Fruit fly (Drosophila melanogaster) whole organism, wandering third instar larva: ENCODE results near the gene Snx1.

Source experiments
- Abd-B ChIP-seq: fragments of >200 bp; optimal IDR thresholded peaks from 2 replicates; lab custom pipeline; 2017; ENCODE audit warnings: missing biosample characterization, missing genetic modification characterization
- CG32264 ChIP-seq: fragments of 200-800 bp; sonication (Bioruptor generic); optimal IDR thresholded peaks from 2 replicates; lab custom pipeline; 2016; ENCODE audit warnings: missing biosample characterization, missing genetic modification characterization
- CG9705 ChIP-seq: fragments of 200-800 bp; sonication (Bioruptor generic); optimal IDR thresholded peaks from 2 replicates; lab custom pipeline; 2018; ENCODE audit warnings: missing biosample characterization, mild to moderate bottlenecking, missing genetic modification characterization
- CrebA ChIP-seq: fragments of 200-800 bp; sonication (Bioruptor generic); optimal IDR thresholded peaks from 2 replicates; lab custom pipeline; 2016; ENCODE audit warnings: missing biosample characterization, mild to moderate bottlenecking, missing genetic modification characterization, borderline replicate concordance
- Dfd ChIP-seq: fragments of >200 bp; optimal IDR thresholded peaks from 2 replicates; lab custom pipeline; 2017; ENCODE audit warnings: missing biosample characterization, missing genetic modification characterization
- Dif ChIP-seq: fragments of 200-275, 200-300 bp; sonication (Bioruptor generic); optimal IDR thresholded peaks from 2 replicates; lab custom pipeline; 2018; ENCODE audit warnings: missing biosample characterization, missing genetic modification characterization; ENCODE audit not compliant: partially characterized antibody
- GATAd ChIP-seq: sonication (Bioruptor generic); optimal IDR thresholded peaks from 2 replicates; lab custom pipeline; 2016; ENCODE audit warnings: missing biosample characterization, missing genetic modification characterization
- HLH106 ChIP-seq: fragments of 200-800 bp; optimal IDR thresholded peaks from 3 replicates; lab custom pipeline; 2019; ENCODE audit warnings: missing biosample characterization, mild to moderate bottlenecking, missing genetic modification characterization, moderate library complexity
- Hr78 ChIP-seq: fragments of >200 bp; optimal IDR thresholded peaks from 2 replicates; lab custom pipeline; 2017; ENCODE audit warnings: missing biosample characterization, missing genetic modification characterization
- Hr83 ChIP-seq: fragments of 200-300 bp; sonication (Bioruptor generic); optimal IDR thresholded peaks from 2 replicates; lab custom pipeline; 2016; ENCODE audit warnings: missing biosample characterization, mild to moderate bottlenecking, missing genetic modification characterization, moderate library complexity; ENCODE audit not compliant: poor library complexity, severe bottlenecking
- Jra ChIP-seq: sonication (Bioruptor generic); optimal IDR thresholded peaks from 2 replicates; lab custom pipeline; 2016; ENCODE audit warnings: missing biosample characterization, missing genetic modification characterization
- Mio ChIP-seq: sonication (Bioruptor generic); optimal IDR thresholded peaks from 2 replicates; lab custom pipeline; 2016; ENCODE audit warnings: missing biosample characterization, missing genetic modification characterization
- Myc ChIP-seq: fragments of >200 bp; optimal IDR thresholded peaks from 2 replicates; lab custom pipeline; 2017
- N ChIP-seq: fragments of >200 bp; optimal IDR thresholded peaks from 2 replicates; lab custom pipeline; 2018; ENCODE audit warnings: missing biosample characterization, missing external identifiers, missing genetic modification characterization
- OdsH ChIP-seq: fragments of 200-800 bp; sonication (Bioruptor generic); optimal IDR thresholded peaks from 2 replicates; lab custom pipeline; 2016; ENCODE audit warnings: missing biosample characterization, mild to moderate bottlenecking, missing genetic modification characterization
- Rel ChIP-seq, 2 experiments: fragments of 200-800 bp; sonication (Bioruptor generic) in 1 of 2; optimal IDR thresholded peaks; 2 replicates in 1 of 2; 3 replicates in 1 of 2; lab custom pipeline; 2016 to 2019; ENCODE audit warnings: mild to moderate bottlenecking in 2 of 2, missing biosample characterization in 2 of 2, missing genetic modification characterization in 2 of 2, moderate library complexity in 1 of 2
- Vsx2 ChIP-seq: fragments of 200-300, 225-300 bp; sonication (Bioruptor generic); optimal IDR thresholded peaks from 2 replicates; lab custom pipeline; 2018; ENCODE audit warnings: missing biosample characterization, missing genetic modification characterization; ENCODE audit not compliant: partially characterized antibody
- brk ChIP-seq: fragments of 200-800 bp; sonication (Bioruptor generic); optimal IDR thresholded peaks from 2 replicates; lab custom pipeline; 2016; ENCODE audit warnings: missing biosample characterization, mild to moderate bottlenecking, missing genetic modification characterization
- dl ChIP-seq, 2 experiments: fragments of 175-275, 200-275 bp in 1 of 2; fragments of 200-275 bp in 1 of 2; sonication (Bioruptor generic); optimal IDR thresholded peaks; lab custom pipeline; 2018; ENCODE audit warnings: mild to moderate bottlenecking in 2 of 2, missing biosample characterization in 2 of 2, missing genetic modification characterization in 2 of 2, moderate library complexity in 2 of 2; ENCODE audit not compliant: partially characterized antibody in 2 of 2, insufficient read depth in 1 of 2
- dmrt93B ChIP-seq: fragments of 200-800 bp; sonication (Bioruptor generic); optimal IDR thresholded peaks from 2 replicates; lab custom pipeline; 2018; ENCODE audit warnings: missing biosample characterization, mild to moderate bottlenecking, missing genetic modification characterization
- dsf ChIP-seq: sonication (Bioruptor generic); optimal IDR thresholded peaks from 2 replicates; lab custom pipeline; 2016; ENCODE audit warnings: missing biosample characterization, missing genetic modification characterization, borderline replicate concordance
- ey ChIP-seq: fragments of 200-800 bp; sonication (Bioruptor generic); optimal IDR thresholded peaks from 2 replicates; lab custom pipeline; 2016; ENCODE audit warnings: missing biosample characterization, missing genetic modification characterization
- foxo ChIP-seq, 2 experiments: fragments of 200-800 bp; sonication (Bioruptor generic); optimal IDR thresholded peaks; 2 replicates in 1 of 2; 3 replicates in 1 of 2; lab custom pipeline; 2016 to 2017; ENCODE audit warnings: missing biosample characterization in 2 of 2, missing genetic modification characterization in 2 of 2
- fru ChIP-seq: fragments of 200-800 bp; sonication (Bioruptor generic); optimal IDR thresholded peaks from 3 replicates; lab custom pipeline; 2016; ENCODE audit warnings: missing biosample characterization, mild to moderate bottlenecking, missing genetic modification characterization
- h ChIP-seq: fragments of 200-800 bp; sonication (Bioruptor generic); optimal IDR thresholded peaks from 3 replicates; lab custom pipeline; 2016; ENCODE audit warnings: missing biosample characterization, mild to moderate bottlenecking, missing genetic modification characterization
- jim ChIP-seq: fragments of 175-275, 200-325 bp; sonication (Bioruptor generic); optimal IDR thresholded peaks from 2 replicates; lab custom pipeline; 2016; ENCODE audit warnings: missing biosample characterization, mild to moderate bottlenecking, missing genetic modification characterization
- lola ChIP-seq: fragments of >200 bp; optimal IDR thresholded peaks from 2 replicates; lab custom pipeline; 2017; ENCODE audit warnings: missing biosample characterization, missing genetic modification characterization
- psq ChIP-seq: fragments of 200-800 bp; sonication (Bioruptor generic); optimal IDR thresholded peaks from 3 replicates; lab custom pipeline; 2017; ENCODE audit warnings: missing biosample characterization, mild to moderate bottlenecking, missing genetic modification characterization, moderate library complexity
- sage ChIP-seq: fragments of 200-800 bp; sonication (Bioruptor generic); optimal IDR thresholded peaks from 2 replicates; lab custom pipeline; 2016; ENCODE audit warnings: missing biosample characterization, mild to moderate bottlenecking, missing genetic modification characterization
- sv ChIP-seq: fragments of 200-800 bp; sonication (Bioruptor generic); optimal IDR thresholded peaks from 3 replicates; lab custom pipeline; 2016; ENCODE audit warnings: missing biosample characterization, missing genetic modification characterization
- tai ChIP-seq: sonication (Bioruptor generic); optimal IDR thresholded peaks from 2 replicates; lab custom pipeline; 2016; ENCODE audit warnings: missing biosample characterization, missing genetic modification characterization
- usp ChIP-seq: fragments of >200 bp; optimal IDR thresholded peaks from 2 replicates; lab custom pipeline; 2017; ENCODE audit warnings: missing biosample characterization, missing genetic modification characterization
- woc ChIP-seq: sonication (Bioruptor generic); optimal IDR thresholded peaks from 2 replicates; lab custom pipeline; 2016; ENCODE audit warnings: missing biosample characterization, mild to moderate bottlenecking, missing genetic modification characterization

Gene Snx1

DNA sequence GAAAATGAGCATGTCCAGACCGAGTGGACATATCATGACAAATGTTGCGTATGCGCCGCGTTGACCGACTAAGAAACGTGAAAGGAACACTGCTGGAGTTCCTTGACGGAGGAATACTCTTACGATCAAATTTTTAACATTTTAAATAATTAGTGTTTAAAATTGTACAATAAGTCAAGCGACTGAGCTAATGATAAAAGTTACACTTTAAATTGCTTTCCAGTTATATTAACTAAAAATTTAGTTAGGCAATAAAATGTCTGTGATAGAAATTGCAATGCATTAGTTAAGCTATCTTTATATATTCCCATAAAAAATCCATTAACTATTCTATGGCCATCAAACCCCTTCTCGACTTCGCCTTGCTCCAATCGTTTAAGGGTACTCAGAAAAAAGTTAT, 35.3 kb downstream of the Snx1 start:
- TF ChIP-seq usp (GFP tag; lab: Kevin White, UChicago) (no peak), foxo (GFP tag; optimal IDR thresholded peaks at IDR 0.05; lab: Kevin White, UChicago) (no peak), sage (GFP tag; lab: Kevin White, UChicago) (no peak), Jra (GFP tag; lab: Kevin White, UChicago) (no peak), dl (GFP tag; optimal IDR thresholded peaks at IDR 0.05; lab: Kevin White, UChicago; ENCODE audit: insufficient read depth in 1 of 2, partially characterized antibody in 2 of 2) (no peak), brk (no peak), sv (no peak), Dif (no peak), HLH106 (tag; lab: Kevin White, UChicago) (no peak), psq (GFP tag; lab: Kevin White, UChicago) (no peak), jim (GFP tag; lab: Kevin White, UChicago) (no peak), Hr78 (GFP tag; lab: Kevin White, UChicago) (no peak)

DNA sequence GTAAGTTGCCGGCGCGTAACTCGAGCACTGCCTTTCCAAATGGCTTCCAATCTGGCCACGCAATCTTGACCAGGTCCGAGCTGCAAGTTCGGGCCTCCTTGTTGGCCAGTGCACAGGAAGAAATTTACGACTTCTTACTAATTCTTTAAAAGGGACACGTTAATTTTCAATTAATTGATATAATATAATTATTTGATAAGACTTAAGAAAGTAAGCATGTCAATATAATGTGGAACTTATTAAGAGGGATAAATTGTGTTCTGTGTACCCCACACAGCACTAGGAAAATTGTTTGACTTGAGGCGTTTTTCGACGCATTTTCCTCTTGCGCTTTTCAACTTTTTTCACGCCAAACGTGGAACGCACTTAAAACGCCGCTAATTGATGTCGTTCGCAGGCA, 36.0 kb downstream of the Snx1 start:
- no peak for TF ChIP-seq sage (GFP tag; lab: Kevin White, UChicago)
- TF ChIP-seq Vsx2 (GFP tag; lab: Kevin White, UChicago): no peak
- no peak for TF ChIP-seq N (GFP tag; lab: Kevin White, UChicago)

DNA sequence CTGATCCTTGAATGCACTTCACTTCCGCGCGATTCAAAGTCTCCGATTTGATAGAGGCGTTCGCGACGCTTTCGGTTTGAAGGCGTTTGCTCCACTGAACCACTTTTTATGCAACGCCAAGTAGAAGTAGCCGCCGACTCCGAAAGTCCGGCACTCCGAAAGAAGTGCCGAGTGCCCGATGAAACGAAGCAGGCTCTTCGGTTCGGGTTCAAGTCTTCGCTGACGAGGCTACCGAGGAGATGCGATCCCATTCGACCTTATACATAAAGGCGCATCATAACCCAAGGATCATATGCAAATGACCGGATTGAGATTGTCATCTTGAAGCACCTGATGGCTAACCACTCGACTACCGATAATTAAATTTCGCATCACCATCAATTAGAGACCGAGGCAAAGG, 41.5 kb downstream of the Snx1 start, which contains the start of gene CG15414:
TSS of gene CG15414 (minus strand) at position 101 of the 400 bp plus-strand sequence.
- TF ChIP-seq psq (GFP tag; lab: Kevin White, UChicago) (no peak), dsf (no peak), lola (no peak), Rel (GFP tag; optimal IDR thresholded peaks at IDR 0.05; lab: Kevin White, UChicago) (no peak), Rel (tag; optimal IDR thresholded peaks at IDR 0.05; lab: Kevin White, UChicago) (no peak), sv (no peak), foxo (GFP tag; optimal IDR thresholded peaks at IDR 0.05; lab: Kevin White, UChicago) (no peak), jim (GFP tag; lab: Kevin White, UChicago) (no peak), Mio (GFP tag; lab: Kevin White, UChicago) (no peak), tai (GFP tag; lab: Kevin White, UChicago) (no peak), Vsx2 (GFP tag; lab: Kevin White, UChicago) (no peak), N (GFP tag; lab: Kevin White, UChicago) (no peak), Jra (GFP tag; lab: Kevin White, UChicago) (no peak), Myc (lab: Kevin White, UChicago) (no peak), dl (GFP tag; optimal IDR thresholded peaks at IDR 0.05; lab: Kevin White, UChicago; ENCODE audit: insufficient read depth in 1 of 2, partially characterized antibody in 2 of 2) (no peak), ey (no peak)

DNA sequence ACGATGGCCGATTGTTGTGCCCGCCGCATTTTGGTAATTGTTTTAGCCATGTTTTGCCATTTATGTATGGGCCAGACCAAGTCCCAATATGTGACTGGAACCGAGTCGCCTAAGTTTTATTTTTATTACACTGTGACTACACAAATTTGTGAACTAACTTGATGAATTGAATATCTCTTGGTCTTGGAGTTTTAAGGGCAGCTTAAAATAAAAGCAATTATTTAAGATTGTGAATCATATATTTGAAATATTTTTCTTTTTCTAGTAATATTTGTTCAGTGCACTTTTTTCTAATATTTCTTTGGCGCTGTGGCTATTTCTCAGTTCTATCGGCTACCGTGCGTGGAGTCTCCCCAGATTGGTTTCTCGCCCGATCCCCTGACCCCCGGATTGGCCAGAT, 44.0 kb downstream of the Snx1 start:
- TF ChIP-seq CG9705 (GFP tag; lab: Kevin White, UChicago): no peak
- TF ChIP-seq Abd-B (GFP tag; lab: Kevin White, UChicago): no peak

DNA sequence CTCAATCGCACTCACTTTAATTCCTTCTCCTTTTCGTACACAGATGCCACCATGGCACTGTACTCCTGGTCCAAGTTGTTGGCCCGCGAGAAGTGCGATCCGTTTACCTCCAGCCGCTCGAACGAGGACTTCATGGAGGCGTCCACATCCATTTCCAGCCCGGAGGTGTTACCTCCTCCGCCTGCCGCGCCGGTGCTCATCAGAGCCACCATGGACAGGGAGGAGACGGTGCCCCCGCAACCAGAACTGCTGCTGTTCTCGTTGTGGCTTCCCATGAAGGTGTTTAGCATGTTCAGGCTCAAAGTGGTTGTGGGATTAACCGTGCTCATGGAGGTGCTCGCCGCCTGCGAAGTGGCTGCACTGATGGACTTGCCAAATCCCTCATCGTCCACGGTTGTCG, 46.0 kb downstream of the Snx1 start:
- TF ChIP-seq Abd-B (GFP tag; lab: Kevin White, UChicago) (no peak), OdsH (GFP tag; lab: Kevin White, UChicago) (no peak), tai (GFP tag; lab: Kevin White, UChicago) (no peak), woc (GFP tag; lab: Kevin White, UChicago) (no peak), h (GFP tag; lab: Kevin White, UChicago) (no peak), dmrt93B (GFP tag; lab: Kevin White, UChicago) (no peak), sv (no peak), psq (GFP tag; lab: Kevin White, UChicago) (no peak), CG32264 (no peak), fru (GFP tag; lab: Kevin White, UChicago) (no peak), GATAd (GFP tag; lab: Kevin White, UChicago) (no peak), ey (no peak), Hr83 (GFP tag; lab: Kevin White, UChicago) (no peak), usp (GFP tag; lab: Kevin White, UChicago) (no peak), CrebA (GFP tag; lab: Kevin White, UChicago) (no peak), CG9705 (GFP tag; lab: Kevin White, UChicago) (no peak), Dfd (GFP tag; lab: Kevin White, UChicago) (no peak)
